Worm (Caenorhabditis elegans): Measurements from ENCODE around the gene bath-39.

bath-39 gene

ce11 chrV:13423045-13423444, 36.2 kb upstream of the bath-39 start, which contains the start of gene srv-9:
srv-9 (minus strand) TSS chrV:13423145.
- no peak for TF ChIP-seq mls-2 (tag; optimal IDR thresholded peaks at IDR 0.05)
- no peak for TF ChIP-seq tbx-8 (GFP tag; optimal IDR thresholded peaks at IDR 0.05)
- TF ChIP-seq unc-62 (GFP tag; optimal IDR thresholded peaks at IDR 0.05) = no peak
- no peak for TF ChIP-seq ceh-43 (GFP tag; optimal IDR thresholded peaks at IDR 0.05)
- no peak for TF ChIP-seq M03D4.4 (tag; optimal IDR thresholded peaks at IDR 0.05)
- no peak for TF ChIP-seq ztf-11 (tag; optimal IDR thresholded peaks at IDR 0.05)

- TF ChIP-seq elt-3 (tag; optimal IDR thresholded peaks at IDR 0.05) (no peak), sptf-1 (tag; optimal IDR thresholded peaks at IDR 0.05) (no peak)
Observed at ce11 chrV:13423608-13424007, 35.7 kb upstream of the bath-39 start, which contains the start of gene srv-10. srv-10 (plus strand) TSS chrV:13423908.

ce11 chrV:13426764-13427163, 32.5 kb upstream of the bath-39 start, which contains the start of gene srd-18:
srd-18 (minus strand) TSS chrV:13426864.
- no peak for TF ChIP-seq elt-3 (tag; optimal IDR thresholded peaks at IDR 0.05)
- TF ChIP-seq elt-1 (tag; optimal IDR thresholded peaks at IDR 0.05; ENCODE audit: borderline replicate concordance, insufficient read depth) = no peak
- TF ChIP-seq nhr-2 (tag; optimal IDR thresholded peaks at IDR 0.05) = no peak
- TF ChIP-seq nhr-12 (tag; optimal IDR thresholded peaks at IDR 0.05) = no peak
- TF ChIP-seq lsy-2 (tag; optimal IDR thresholded peaks at IDR 0.05) = no peak
- TF ChIP-seq ceh-43 (GFP tag; optimal IDR thresholded peaks at IDR 0.05) = no peak
- no peak for TF ChIP-seq sem-2 (GFP tag; optimal IDR thresholded peaks at IDR 0.05)
- TF ChIP-seq tbx-8 (GFP tag; optimal IDR thresholded peaks at IDR 0.05) = no peak
- TF ChIP-seq nhr-237 (tag; optimal IDR thresholded peaks at IDR 0.05) = no peak
- TF ChIP-seq sptf-1 (tag; optimal IDR thresholded peaks at IDR 0.05) = no peak
- no peak for TF ChIP-seq mab-5 (tag; optimal IDR thresholded peaks at IDR 0.05)
- TF ChIP-seq drap-1 (GFP tag; optimal IDR thresholded peaks at IDR 0.05) = no peak
- no peak for TF ChIP-seq hlh-1 (tag; optimal IDR thresholded peaks at IDR 0.05)
- TF ChIP-seq ztf-11 (tag; optimal IDR thresholded peaks at IDR 0.05) = no peak

- TF ChIP-seq ceh-39 (tag; optimal IDR thresholded peaks at IDR 0.05) (no peak), nhr-12 (tag; optimal IDR thresholded peaks at IDR 0.05) (no peak), sptf-1 (tag; optimal IDR thresholded peaks at IDR 0.05) (no peak), nhr-76 (tag; optimal IDR thresholded peaks at IDR 0.05) (no peak), drap-1 (GFP tag; optimal IDR thresholded peaks at IDR 0.05) (no peak), ces-1 (GFP tag; optimal IDR thresholded peaks at IDR 0.05) (no peak), zip-8 (tag; optimal IDR thresholded peaks at IDR 0.05) (no peak)
Observed at ce11 chrV:13427378-13427777, 31.9 kb upstream of the bath-39 start.

- TF ChIP-seq zip-8 (tag; optimal IDR thresholded peaks at IDR 0.05) (no peak), tbx-8 (GFP tag; optimal IDR thresholded peaks at IDR 0.05) (no peak), elt-3 (tag; optimal IDR thresholded peaks at IDR 0.05) (no peak), ceh-43 (GFP tag; optimal IDR thresholded peaks at IDR 0.05) (no peak), ces-1 (GFP tag; optimal IDR thresholded peaks at IDR 0.05) (no peak), sem-2 (GFP tag; optimal IDR thresholded peaks at IDR 0.05) (no peak), M03D4.4 (tag; optimal IDR thresholded peaks at IDR 0.05) (no peak)
Observed at ce11 chrV:13428660-13429059, 30.6 kb upstream of the bath-39 start, which contains the start of gene srd-19. srd-19 (minus strand) TSS chrV:13428760.

ce11 chrV:13432364-13432763, 26.9 kb upstream of the bath-39 start, which contains the start of gene srd-17:
srd-17 (minus strand) TSS chrV:13432714.
- TF ChIP-seq nhr-12 (tag; optimal IDR thresholded peaks at IDR 0.05) = peak; percentile 37
- TF ChIP-seq hlh-1 (tag; optimal IDR thresholded peaks at IDR 0.05) = no peak
- no peak for TF ChIP-seq ham-2 (GFP tag; optimal IDR thresholded peaks at IDR 0.05)
- no peak for TF ChIP-seq drap-1 (GFP tag; optimal IDR thresholded peaks at IDR 0.05)
- no peak for TF ChIP-seq tbx-8 (GFP tag; optimal IDR thresholded peaks at IDR 0.05)

- no peak for TF ChIP-seq ceh-39 (tag; optimal IDR thresholded peaks at IDR 0.05)
- TF ChIP-seq nhr-2 (tag; optimal IDR thresholded peaks at IDR 0.05) = no peak
- TF ChIP-seq ces-1 (GFP tag; optimal IDR thresholded peaks at IDR 0.05) = no peak
- no peak for TF ChIP-seq tbx-8 (GFP tag; optimal IDR thresholded peaks at IDR 0.05)
Observed at ce11 chrV:13437473-13438074, 21.7 kb upstream of the bath-39 start, which contains the start of gene mes-4. mes-4 (minus strand) TSS chrV:13437545.

ce11 chrV:13441661-13442060, 17.6 kb upstream of the bath-39 start, which contains the start of gene col-162:
col-162 (plus strand) TSS chrV:13441961.
- TF ChIP-seq ceh-83 (GFP tag; optimal IDR thresholded peaks at IDR 0.05) (no peak), mls-2 (tag; optimal IDR thresholded peaks at IDR 0.05) (no peak), unc-39 (tag; optimal IDR thresholded peaks at IDR 0.05) (no peak), nhr-12 (tag; optimal IDR thresholded peaks at IDR 0.05) (no peak), nhr-76 (tag; optimal IDR thresholded peaks at IDR 0.05) (no peak), nhr-237 (tag; optimal IDR thresholded peaks at IDR 0.05) (no peak), unc-120 (tag; optimal IDR thresholded peaks at IDR 0.05; ENCODE audit: poor library complexity, severe bottlenecking) (no peak), tbx-8 (GFP tag; optimal IDR thresholded peaks at IDR 0.05) (no peak), elt-3 (tag; optimal IDR thresholded peaks at IDR 0.05) (no peak), nhr-2 (tag; optimal IDR thresholded peaks at IDR 0.05) (no peak), unc-62 (GFP tag; optimal IDR thresholded peaks at IDR 0.05) (no peak), blmp-1 (tag; optimal IDR thresholded peaks at IDR 0.05) (no peak), ceh-39 (tag; optimal IDR thresholded peaks at IDR 0.05) (no peak)
